Fruit fly (Drosophila melanogaster) whole organism, embryonic: ENCODE measurements around the gene Polr1C.

ENCODE experiments used
- Antp ChIP-seq: fragments of 200-800 bp; sonication (Bioruptor generic); optimal IDR thresholded peaks from 3 replicates; lab custom pipeline; 2016; ENCODE audit warnings: missing biosample characterization, missing genetic modification characterization
- CG10274 ChIP-seq: fragments of 200-800 bp; sonication (Bioruptor generic); optimal IDR thresholded peaks from 3 replicates; lab custom pipeline; 2017; ENCODE audit warnings: missing biosample characterization, mild to moderate bottlenecking, missing genetic modification characterization
- CG10321 ChIP-seq: fragments of 200-800 bp; sonication (Bioruptor generic); IDR thresholded peaks from 2 replicates; pipeline ENCODE4 v1.3.6; 2022; ENCODE audit warnings: missing biosample characterization, missing genetic modification characterization
- CG10431 ChIP-seq: fragments of 200-800 bp; sonication (Bioruptor generic); optimal IDR thresholded peaks from 3 replicates; lab custom pipeline; 2018; ENCODE audit warnings: missing biosample characterization, mild to moderate bottlenecking, missing genetic modification characterization
- CG10654 ChIP-seq: fragments of 200-800 bp; sonication (Bioruptor generic); optimal IDR thresholded peaks from 2 replicates; lab custom pipeline; 2016; ENCODE audit warnings: missing biosample characterization, missing genetic modification characterization
- CG10979 ChIP-seq: fragments of 200-800 bp; sonication (Bioruptor generic); optimal IDR thresholded peaks from 2 replicates; lab custom pipeline; 2018; ENCODE audit warnings: missing biosample characterization, mild to moderate bottlenecking, missing genetic modification characterization, moderate library complexity
- CG11723 ChIP-seq: fragments of 200-800 bp; sonication (Bioruptor generic); optimal IDR thresholded peaks from 2 replicates; lab custom pipeline; 2017; ENCODE audit warnings: missing biosample characterization, mild to moderate bottlenecking, missing genetic modification characterization
- CG12299 ChIP-seq: fragments of 200-800 bp; sonication (Bioruptor generic); optimal IDR thresholded peaks from 2 replicates; lab custom pipeline; 2018; ENCODE audit warnings: missing biosample characterization, mild to moderate bottlenecking, missing genetic modification characterization
- CG14710 ChIP-seq: fragments of 200-800 bp; sonication (Bioruptor generic); optimal IDR thresholded peaks from 3 replicates; lab custom pipeline; 2019; ENCODE audit warnings: missing biosample characterization, mild to moderate bottlenecking, missing genetic modification characterization, moderate library complexity
- CG16815 ChIP-seq: fragments of 200-800 bp; sonication (Bioruptor generic); optimal IDR thresholded peaks from 3 replicates; lab custom pipeline; 2017; ENCODE audit warnings: missing biosample characterization, mild to moderate bottlenecking, missing genetic modification characterization
- CG17328 ChIP-seq: fragments of 200-800 bp; sonication (Bioruptor generic); IDR thresholded peaks from 2 replicates; pipeline ENCODE4 v1.3.6; 2022; ENCODE audit warnings: missing biosample characterization, missing genetic modification characterization
- CG17385 ChIP-seq: fragments of 200-800 bp; sonication (Bioruptor generic); optimal IDR thresholded peaks from 3 replicates; lab custom pipeline; 2018; ENCODE audit warnings: missing biosample characterization, mild to moderate bottlenecking, missing genetic modification characterization
- CG2116 ChIP-seq: fragments of 200-800 bp; sonication (Bioruptor generic); optimal IDR thresholded peaks from 3 replicates; lab custom pipeline; 2018; ENCODE audit warnings: missing biosample characterization, mild to moderate bottlenecking, missing genetic modification characterization
- CG2199 ChIP-seq: fragments of 200-800 bp; sonication (Bioruptor generic); IDR thresholded peaks from 3 replicates; pipeline ENCODE4 v1.3.6; 2022; ENCODE audit warnings: missing biosample characterization, missing genetic modification characterization
- CG2202 ChIP-seq: fragments of 200-800 bp; sonication (Bioruptor generic); optimal IDR thresholded peaks from 2 replicates; lab custom pipeline; 2018; ENCODE audit warnings: missing biosample characterization, mild to moderate bottlenecking, missing genetic modification characterization
- CG2678 ChIP-seq: fragments of 200-800 bp; sonication (Bioruptor generic); optimal IDR thresholded peaks from 3 replicates; lab custom pipeline; 2019; ENCODE audit warnings: missing biosample characterization, mild to moderate bottlenecking, missing genetic modification characterization, moderate library complexity
- CG30403 ChIP-seq: fragments of 200-800 bp; sonication (Bioruptor generic); optimal IDR thresholded peaks from 3 replicates; lab custom pipeline; 2016; ENCODE audit warnings: missing biosample characterization, missing genetic modification characterization
- CG3163 ChIP-seq: fragments of 200-800 bp; sonication (Bioruptor generic); optimal IDR thresholded peaks from 3 replicates; lab custom pipeline; 2016; ENCODE audit warnings: missing biosample characterization, missing genetic modification characterization
- CG4617 ChIP-seq: fragments of 200-800 bp; sonication (Bioruptor generic); optimal IDR thresholded peaks from 3 replicates; lab custom pipeline; 2016; ENCODE audit warnings: missing biosample characterization, missing genetic modification characterization, borderline replicate concordance
- CG4854 ChIP-seq: fragments of 200-800 bp; sonication (Bioruptor generic); optimal IDR thresholded peaks from 2 replicates; lab custom pipeline; 2016; ENCODE audit warnings: missing biosample characterization, missing genetic modification characterization, inconsistent platforms
- CG5245 ChIP-seq: fragments of 200-800 bp; sonication (Bioruptor generic); optimal IDR thresholded peaks from 3 replicates; lab custom pipeline; 2016; ENCODE audit warnings: missing biosample characterization, missing genetic modification characterization
- CG7786 ChIP-seq: fragments of 200-800 bp; sonication (Bioruptor generic); optimal IDR thresholded peaks from 2 replicates; lab custom pipeline; 2016; ENCODE audit warnings: missing biosample characterization, missing genetic modification characterization
- CG8478 ChIP-seq: fragments of >200 bp; optimal IDR thresholded peaks from 2 replicates; lab custom pipeline; 2018
- D19B ChIP-seq: fragments of 200-800 bp; sonication (Bioruptor generic); optimal IDR thresholded peaks from 2 replicates; lab custom pipeline; 2017; ENCODE audit warnings: missing biosample characterization, mild to moderate bottlenecking, missing genetic modification characterization
- Dref ChIP-seq: fragments of 200-800 bp; sonication (Bioruptor generic); IDR thresholded peaks from 2 replicates; pipeline ENCODE4 v1.3.6; 2022; ENCODE audit warnings: missing biosample characterization, missing genetic modification characterization
- ERR ChIP-seq: fragments of 200-800 bp; sonication (Bioruptor generic); optimal IDR thresholded peaks from 2 replicates; lab custom pipeline; 2016; ENCODE audit warnings: missing biosample characterization, missing genetic modification characterization
- HLHmδ ChIP-seq: fragments of 200-800 bp; sonication (Bioruptor generic); optimal IDR thresholded peaks from 2 replicates; lab custom pipeline; 2018; ENCODE audit warnings: missing biosample characterization, mild to moderate bottlenecking, missing genetic modification characterization, moderate library complexity
- Hr39 ChIP-seq: fragments of >200 bp; optimal IDR thresholded peaks from 2 replicates; lab custom pipeline; 2017
- Kr ChIP-seq: fragments of 200-800 bp; sonication (Bioruptor generic); optimal IDR thresholded peaks from 2 replicates; lab custom pipeline; 2017; ENCODE audit warnings: missing biosample characterization, mild to moderate bottlenecking, missing genetic modification characterization
- Meics ChIP-seq: fragments of 200-800 bp; sonication (Bioruptor generic); optimal IDR thresholded peaks from 2 replicates; lab custom pipeline; 2017; ENCODE audit warnings: missing biosample characterization, mild to moderate bottlenecking, missing genetic modification characterization
- Myb ChIP-seq: fragments of 200-800 bp; sonication (Bioruptor generic); optimal IDR thresholded peaks from 2 replicates; lab custom pipeline; 2016; ENCODE audit warnings: missing biosample characterization, missing genetic modification characterization
- Neu2 ChIP-seq: fragments of 200-800 bp; sonication (Bioruptor generic); optimal IDR thresholded peaks from 3 replicates; lab custom pipeline; 2016; ENCODE audit warnings: missing biosample characterization, missing genetic modification characterization, borderline replicate concordance
- Ssrp ChIP-seq: fragments of 200-800 bp; sonication (Bioruptor generic); optimal IDR thresholded peaks from 2 replicates; lab custom pipeline; 2018; ENCODE audit warnings: missing biosample characterization, mild to moderate bottlenecking, missing genetic modification characterization, moderate library complexity
- caup ChIP-seq: fragments of 200-800 bp; sonication (Bioruptor generic); optimal IDR thresholded peaks from 3 replicates; lab custom pipeline; 2017; ENCODE audit warnings: missing biosample characterization, mild to moderate bottlenecking, missing genetic modification characterization, moderate library complexity; ENCODE audit not compliant: severe bottlenecking
- croc ChIP-seq: fragments of 200-800 bp; sonication (Bioruptor generic); conservative IDR thresholded peaks from 3 replicates; pipeline ENCODE4 v1.3.6; 2022; ENCODE audit warnings: missing biosample characterization, missing genetic modification characterization
- dan ChIP-seq: fragments of 200-800 bp; sonication (Bioruptor generic); IDR thresholded peaks from 2 replicates; pipeline ENCODE4 v1.3.6; 2022; ENCODE audit warnings: missing biosample characterization, missing genetic modification characterization
- emc ChIP-seq: fragments of 200-800 bp; sonication (Bioruptor generic); optimal IDR thresholded peaks from 2 replicates; lab custom pipeline; 2016; ENCODE audit warnings: missing biosample characterization, missing genetic modification characterization
- eyg ChIP-seq: fragments of 200-800 bp; sonication (Bioruptor generic); optimal IDR thresholded peaks from 3 replicates; lab custom pipeline; 2016; ENCODE audit warnings: missing biosample characterization, missing genetic modification characterization
- gfzf ChIP-seq: fragments of 200-800 bp; sonication (Bioruptor generic); optimal IDR thresholded peaks from 2 replicates; lab custom pipeline; 2016; ENCODE audit warnings: missing biosample characterization, mild to moderate bottlenecking, missing genetic modification characterization, moderate library complexity
- gsb-n ChIP-seq: fragments of 200-800 bp; sonication (Bioruptor generic); optimal IDR thresholded peaks from 3 replicates; lab custom pipeline; 2018; ENCODE audit warnings: missing biosample characterization, mild to moderate bottlenecking, missing genetic modification characterization
- gt ChIP-seq: fragments of 200-800 bp; sonication (Bioruptor generic); IDR thresholded peaks from 2 replicates; pipeline ENCODE4 v1.3.6; 2022; ENCODE audit warnings: missing biosample characterization, missing genetic modification characterization
- hb ChIP-seq: fragments of 200-800 bp; sonication (Bioruptor generic); IDR thresholded peaks from 3 replicates; pipeline ENCODE4 v1.3.6; 2022; ENCODE audit warnings: missing biosample characterization, missing genetic modification characterization; ENCODE audit not compliant: partially characterized antibody
- mld ChIP-seq: fragments of 200-800 bp; sonication (Bioruptor generic); IDR thresholded peaks from 3 replicates; pipeline ENCODE4 v1.3.6; 2022; ENCODE audit warnings: missing biosample characterization, missing genetic modification characterization; ENCODE audit not compliant: partially characterized antibody
- nmo ChIP-seq: fragments of 200-800 bp; sonication (Bioruptor generic); optimal IDR thresholded peaks from 2 replicates; lab custom pipeline; 2018; ENCODE audit warnings: missing biosample characterization, mild to moderate bottlenecking, missing genetic modification characterization, moderate library complexity
- phol ChIP-seq: fragments of 200-800 bp; sonication (Bioruptor generic); optimal IDR thresholded peaks from 3 replicates; lab custom pipeline; 2018; ENCODE audit warnings: missing biosample characterization, mild to moderate bottlenecking, missing genetic modification characterization, moderate library complexity
- run ChIP-seq: fragments of 200-800 bp; sonication (Bioruptor generic); optimal IDR thresholded peaks from 3 replicates; lab custom pipeline; 2018; ENCODE audit warnings: missing biosample characterization, mild to moderate bottlenecking, missing genetic modification characterization
- sob ChIP-seq: fragments of 200-800 bp; sonication (Bioruptor generic); IDR thresholded peaks from 2 replicates; pipeline ENCODE4 v1.3.6; 2022; ENCODE audit warnings: missing biosample characterization, missing genetic modification characterization
- tgo ChIP-seq: fragments of 200-800 bp; sonication (Bioruptor generic); IDR thresholded peaks from 3 replicates; pipeline ENCODE4 v1.3.6; 2022; ENCODE audit warnings: missing biosample characterization, missing genetic modification characterization
- toy ChIP-seq: fragments of 200-800 bp; sonication (Bioruptor generic); IDR thresholded peaks from 2 replicates; pipeline ENCODE4 v1.3.6; 2022; ENCODE audit warnings: missing biosample characterization, missing genetic modification characterization
- usp ChIP-seq: fragments of >200 bp; optimal IDR thresholded peaks from 2 replicates; lab custom pipeline; 2017; ENCODE audit warnings: missing biosample characterization, missing genetic modification characterization

Polr1C gene

DNA sequence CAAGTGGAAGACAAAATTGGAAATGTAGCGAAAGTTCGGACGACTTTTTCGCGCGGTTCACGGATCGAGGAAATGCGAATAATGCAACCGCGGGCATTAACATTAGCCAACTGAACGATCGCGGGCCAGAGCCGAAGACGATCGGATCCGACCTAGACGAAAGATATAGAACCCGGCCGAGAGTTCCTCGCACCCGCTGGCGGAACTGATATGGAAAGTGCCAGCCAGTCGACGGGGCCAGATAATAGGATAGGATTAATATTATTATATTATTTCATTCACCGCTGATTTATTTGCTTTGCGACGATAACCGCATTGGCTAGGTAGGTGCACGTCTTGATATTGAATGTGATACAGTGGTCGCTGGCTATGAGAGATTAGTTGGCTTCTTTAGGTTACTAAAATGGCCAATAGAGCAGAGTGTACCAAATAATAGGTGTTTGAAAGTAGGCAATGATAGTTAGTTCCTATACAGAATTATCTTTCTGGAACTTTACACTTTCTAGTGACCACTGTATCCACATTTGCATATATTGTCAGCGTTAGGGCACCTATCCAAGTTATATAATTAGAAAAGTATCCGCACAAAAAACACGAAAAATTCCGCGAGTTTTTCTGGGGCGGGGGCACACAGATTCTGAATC, 30.7 kb downstream of the Polr1C start (continued):
- TF ChIP-seq CG4854 (GFP tag; lab: Kevin White, UChicago): no peak
- peak; percentile 21 for TF ChIP-seq CG10654 (GFP tag; lab: Kevin White, UChicago)
- peak; percentile 12 for TF ChIP-seq ERR
- no peak for TF ChIP-seq CG3163 (GFP tag; lab: Kevin White, UChicago)
- TF ChIP-seq gsb-n (tag; lab: Kevin White, UChicago): peak; percentile 56
- TF ChIP-seq toy (GFP tag; lab: Robert Waterston, UW): no peak
- no peak for TF ChIP-seq gfzf (GFP tag; lab: Kevin White, UChicago)
- TF ChIP-seq CG2678: peak; percentile 77
- TF ChIP-seq CG14710 (tag; lab: Kevin White, UChicago): peak; percentile 24
- peak; percentile 19 for TF ChIP-seq eyg (GFP tag; lab: Kevin White, UChicago)
- no peak for TF ChIP-seq hb (GFP tag; lab: Robert Waterston, UW)
- no peak for TF ChIP-seq CG10321 (GFP tag; lab: Robert Waterston, UW)
- peak; percentile 39 for TF ChIP-seq emc (GFP tag; lab: Kevin White, UChicago)
- TF ChIP-seq Kr (GFP tag; lab: Kevin White, UChicago): no peak
- TF ChIP-seq CG2116 (GFP tag; lab: Kevin White, UChicago): no peak
- TF ChIP-seq CG7786 (GFP tag; lab: Kevin White, UChicago): peak; percentile 58
- TF ChIP-seq CG8478 (lab: Kevin White, UChicago): no peak
- peak; percentile 30 for TF ChIP-seq Myb
- TF ChIP-seq nmo: peak; percentile 62
- TF ChIP-seq phol: peak; percentile 74
- TF ChIP-seq Ssrp: peak; percentile 40
- peak; percentile 61 for TF ChIP-seq CG10979 (tag; lab: Kevin White, UChicago)
- peak; percentile 57 for TF ChIP-seq Antp (GFP tag; lab: Kevin White, UChicago)
- TF ChIP-seq CG30403 (GFP tag; lab: Kevin White, UChicago): peak; percentile 49
- TF ChIP-seq CG2199 (GFP tag; lab: Robert Waterston, UW): no peak; the same call in 2 of the 3 replicates
- peak; percentile 71 for TF ChIP-seq sob (GFP tag; lab: Robert Waterston, UW)
- no peak for TF ChIP-seq run
- TF ChIP-seq CG10274 (GFP tag; lab: Kevin White, UChicago): peak; percentile 28
- TF ChIP-seq Dref (GFP tag; lab: Robert Waterston, UW): no peak
- TF ChIP-seq CG11723 (GFP tag; lab: Kevin White, UChicago): peak; percentile 39
- peak; percentile 51 for TF ChIP-seq CG5245
- TF ChIP-seq mld: no peak
- no peak for TF ChIP-seq usp (GFP tag; lab: Kevin White, UChicago)
- TF ChIP-seq caup: peak; percentile 41
- peak; percentile 25 for TF ChIP-seq CG2202 (tag; lab: Kevin White, UChicago)
- no peak for TF ChIP-seq CG12299 (tag; lab: Kevin White, UChicago)
- TF ChIP-seq Hr39 (lab: Kevin White, UChicago): no peak
- no peak for TF ChIP-seq HLHmδ
- TF ChIP-seq tgo: peak; percentile 73
- peak; percentile 10 for TF ChIP-seq CG4617
- peak; percentile 74 for TF ChIP-seq CG17328
- TF ChIP-seq D19B: peak; percentile 53
- TF ChIP-seq Neu2 (GFP tag; lab: Kevin White, UChicago): no peak
- TF ChIP-seq croc (GFP tag; lab: Robert Waterston, UW): peak; percentile 40; the same call in 1 of the 3 replicates
- peak; percentile 61 for TF ChIP-seq Meics (GFP tag; lab: Kevin White, UChicago)
- TF ChIP-seq CG17385 (GFP tag; lab: Kevin White, UChicago): peak; percentile 60
- TF ChIP-seq gt (GFP tag; lab: Robert Waterston, UW): peak; percentile 50; the same call in 1 of the 2 replicates
- TF ChIP-seq CG16815 (GFP tag; lab: Kevin White, UChicago): peak; percentile 62
- no peak for TF ChIP-seq dan (GFP tag; lab: Robert Waterston, UW)
- TF ChIP-seq CG10431 (GFP tag; lab: Kevin White, UChicago): peak; percentile 17
